Worm (Caenorhabditis elegans) whole organism, late embryonic: ENCODE results near the gene srh-138.
"Not testable (repeated sequence)": the region's sequence is repeated elsewhere in the genome, so short reads cannot be mapped to it uniquely, and the experiment has no call there.

Experiments
- C08G9.2 ChIP-seq: sonication (generic microtip); optimal IDR thresholded peaks from 2 replicates; lab custom pipeline; 2016; ENCODE audit warnings: mild to moderate bottlenecking, missing genetic modification characterization, moderate library complexity, missing compliant biosample characterization
- K02D7.2 ChIP-seq: sonication (generic microtip); optimal IDR thresholded peaks from 2 replicates; lab custom pipeline; 2017; ENCODE audit warnings: mild to moderate bottlenecking, missing genetic modification characterization, missing compliant biosample characterization
- K09A11.1 ChIP-seq: sonication (generic microtip); optimal IDR thresholded peaks from 2 replicates; lab custom pipeline; 2017; ENCODE audit warnings: antibody characterized with exemption, mild to moderate bottlenecking, missing genetic modification characterization, missing compliant biosample characterization; ENCODE audit not compliant: insufficient read depth
- Y22D7AL.16 ChIP-seq: sonication (generic microtip); optimal IDR thresholded peaks from 2 replicates; lab custom pipeline; 2016; ENCODE audit warnings: missing genetic modification characterization, missing compliant biosample characterization
- ahr-1 ChIP-seq: sonication (generic microtip); optimal IDR thresholded peaks from 2 replicates; lab custom pipeline; 2016; ENCODE audit warnings: missing genetic modification characterization, missing compliant biosample characterization
- ama-1 ChIP-seq: fragments of 150-350 bp; optimal IDR thresholded peaks from 2 replicates; lab custom pipeline; 2014
- ceh-2 ChIP-seq: sonication (generic microtip); optimal IDR thresholded peaks from 2 replicates; lab custom pipeline; 2016; ENCODE audit warnings: missing genotype, missing genetic modification characterization, missing compliant biosample characterization
- ceh-30 ChIP-seq: fragments of 150-350 bp; optimal IDR thresholded peaks from 2 replicates; lab custom pipeline; 2014; ENCODE audit warnings: missing biosample characterization, missing genetic modification characterization
- ceh-31 ChIP-seq: sonication (generic microtip); optimal IDR thresholded peaks from 2 replicates; lab custom pipeline; 2016; ENCODE audit warnings: missing genetic modification characterization, missing compliant biosample characterization
- ceh-34 ChIP-seq: sonication (generic microtip); optimal IDR thresholded peaks from 2 replicates; lab custom pipeline; 2016; ENCODE audit warnings: mild to moderate bottlenecking, missing genetic modification characterization, missing compliant biosample characterization
- ceh-45 ChIP-seq: fragments of 200-800 bp; sonication (Bioruptor generic); IDR thresholded peaks from 2 replicates; pipeline ENCODE4 v1.3.6; 2022; ENCODE audit warnings: missing genetic modification reagents, missing genetic modification characterization, missing compliant biosample characterization
- ceh-48 ChIP-seq: sonication (generic microtip); optimal IDR thresholded peaks from 2 replicates; lab custom pipeline; 2016; ENCODE audit warnings: missing genetic modification characterization, inconsistent platforms, missing compliant biosample characterization
- dmd-4 ChIP-seq: sonication (generic microtip); optimal IDR thresholded peaks from 2 replicates; lab custom pipeline; 2016; ENCODE audit warnings: borderline replicate concordance, missing genetic modification characterization, missing compliant biosample characterization
- elt-2 ChIP-seq: sonication (generic microtip); optimal IDR thresholded peaks from 2 replicates; lab custom pipeline; 2016; ENCODE audit warnings: missing genetic modification reagents, missing genetic modification characterization, missing compliant biosample characterization
- fax-1 ChIP-seq: sonication (generic microtip); optimal IDR thresholded peaks from 2 replicates; lab custom pipeline; 2016; ENCODE audit warnings: missing genotype, missing genetic modification characterization, missing compliant biosample characterization
- fkh-10 ChIP-seq: fragments of 150-350 bp; optimal IDR thresholded peaks from 2 replicates; lab custom pipeline; 2014; ENCODE audit warnings: missing biosample characterization, missing genetic modification reagents, missing genetic modification characterization
- fkh-6 ChIP-seq: sonication (generic microtip); optimal IDR thresholded peaks from 2 replicates; lab custom pipeline; 2016; ENCODE audit warnings: missing genetic modification characterization, missing compliant biosample characterization
- gmeb-2 ChIP-seq: sonication (generic microtip); optimal IDR thresholded peaks from 2 replicates; lab custom pipeline; 2016; ENCODE audit warnings: missing genetic modification characterization, inconsistent platforms, missing compliant biosample characterization
- hlh-13 ChIP-seq: fragments of 200-800 bp; sonication (Bioruptor generic); optimal IDR thresholded peaks from 2 replicates; lab custom pipeline; 2018; ENCODE audit warnings: mild to moderate bottlenecking, missing genetic modification characterization, missing compliant biosample characterization
- hlh-30 ChIP-seq: sonication (generic microtip); optimal IDR thresholded peaks from 2 replicates; lab custom pipeline; 2017; ENCODE audit warnings: antibody characterized with exemption, missing genetic modification characterization, missing compliant biosample characterization; ENCODE audit not compliant: insufficient read depth
- hlh-6 ChIP-seq: sonication (generic microtip); optimal IDR thresholded peaks from 2 replicates; lab custom pipeline; 2016; ENCODE audit warnings: missing genotype, missing genetic modification characterization, missing compliant biosample characterization
- lim-6 ChIP-seq: sonication (generic microtip); optimal IDR thresholded peaks from 2 replicates; lab custom pipeline; 2016; ENCODE audit warnings: missing genetic modification characterization, missing compliant biosample characterization
- lin-11 ChIP-seq: fragments of 200-800 bp; sonication (Bioruptor generic); optimal IDR thresholded peaks from 2 replicates; lab custom pipeline; 2018; ENCODE audit warnings: mild to moderate bottlenecking, missing genetic modification characterization, missing compliant biosample characterization
- mec-3 ChIP-seq: sonication (generic microtip); optimal IDR thresholded peaks from 2 replicates; lab custom pipeline; 2016; ENCODE audit warnings: borderline replicate concordance, missing genetic modification characterization, missing compliant biosample characterization
- odd-2 ChIP-seq: sonication (generic microtip); optimal IDR thresholded peaks from 2 replicates; lab custom pipeline; 2017; ENCODE audit warnings: antibody characterized with exemption, mild to moderate bottlenecking, missing genetic modification characterization, missing compliant biosample characterization
- pat-9 ChIP-seq: fragments of 200-800 bp; sonication (Bioruptor generic); optimal IDR thresholded peaks from 2 replicates; lab custom pipeline; 2018; ENCODE audit warnings: mild to moderate bottlenecking, missing genetic modification characterization, moderate library complexity, missing compliant biosample characterization
- pax-1 ChIP-seq: fragments of 150-350 bp; optimal IDR thresholded peaks from 2 replicates; lab custom pipeline; 2014; ENCODE audit warnings: missing biosample characterization, missing genetic modification characterization
- pha-2 ChIP-seq: sonication (generic microtip); optimal IDR thresholded peaks from 2 replicates; lab custom pipeline; 2017; ENCODE audit warnings: mild to moderate bottlenecking, missing genetic modification characterization, missing compliant biosample characterization
- pha-4 ChIP-seq: fragments of 150-350 bp; optimal IDR thresholded peaks from 2 replicates; lab custom pipeline; 2018; ENCODE audit warnings: missing biosample characterization, missing genetic modification reagents, missing genetic modification characterization
- pqm-1 ChIP-seq: sonication (generic microtip); optimal IDR thresholded peaks from 2 replicates; lab custom pipeline; 2016; ENCODE audit warnings: missing genetic modification characterization, missing compliant biosample characterization
- pros-1 ChIP-seq: fragments of 150-350 bp; optimal IDR thresholded peaks from 2 replicates; lab custom pipeline; 2014; ENCODE audit warnings: missing biosample characterization, missing genetic modification reagents, missing genetic modification characterization
- rnt-1 ChIP-seq: sonication (generic microtip); optimal IDR thresholded peaks from 2 replicates; lab custom pipeline; 2016; ENCODE audit warnings: missing genetic modification characterization, missing compliant biosample characterization
- sdc-2 ChIP-seq: sonication (generic microtip); optimal IDR thresholded peaks from 2 replicates; lab custom pipeline; 2016; ENCODE audit warnings: missing genotype, missing genetic modification characterization, missing compliant biosample characterization
- sox-4 ChIP-seq: sonication (generic microtip); optimal IDR thresholded peaks from 2 replicates; lab custom pipeline; 2017; ENCODE audit warnings: mild to moderate bottlenecking, missing genetic modification characterization, inconsistent platforms, missing compliant biosample characterization
- syd-9 ChIP-seq: sonication (generic microtip); optimal IDR thresholded peaks from 2 replicates; lab custom pipeline; 2016; ENCODE audit warnings: mild to moderate bottlenecking, missing genetic modification characterization, moderate library complexity, missing compliant biosample characterization
- tbx-2 ChIP-seq: sonication (generic microtip); optimal IDR thresholded peaks from 2 replicates; lab custom pipeline; 2016; ENCODE audit warnings: missing genetic modification characterization, missing compliant biosample characterization
- unc-3 ChIP-seq, 2 experiments: fragments of 200-800 bp in 1 of 2; sonication (Bioruptor generic) in 1 of 2; sonication (generic microtip) in 1 of 2; conservative IDR thresholded peaks in 1 of 2; optimal IDR thresholded peaks in 1 of 2; 2 replicates each; pipeline versions ENCODE4 v1.3.6 to Lab custom; 2016 to 2022; ENCODE audit warnings: missing compliant biosample characterization in 2 of 2, missing genetic modification characterization in 2 of 2, missing genetic modification reagents in 1 of 2
- zip-5 ChIP-seq: sonication (generic microtip); optimal IDR thresholded peaks from 2 replicates; lab custom pipeline; 2016; ENCODE audit warnings: missing genetic modification characterization, missing compliant biosample characterization

Gene srh-138

DNA sequence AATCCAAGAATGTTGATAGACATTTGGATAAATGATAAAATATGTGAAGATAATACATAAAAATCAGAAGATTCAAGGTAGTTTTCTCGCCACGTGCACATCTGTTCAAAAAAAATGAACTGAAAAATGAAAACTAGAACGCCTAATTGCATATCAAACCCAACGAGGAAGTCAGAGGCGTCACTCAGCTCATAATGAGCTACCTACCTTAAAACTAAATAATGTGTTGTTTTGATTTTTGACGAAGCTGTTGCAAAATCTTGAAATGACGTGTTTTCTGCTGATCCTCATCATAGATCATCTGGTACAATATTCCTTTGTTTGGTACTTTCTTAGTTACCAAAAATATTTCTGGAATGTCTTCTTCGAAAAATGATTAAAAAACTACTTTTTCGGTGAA lies at the start of gene srh-138:
Gene srh-138 (minus strand): TSS at position 101 of the 400 bp plus-strand sequence.
- no peak for TF ChIP-seq dmd-4
- no peak for TF ChIP-seq syd-9 (tag; lab: Kevin White, UChicago)
- TF ChIP-seq gmeb-2 (tag; lab: Kevin White, UChicago) = no peak
- no peak for TF ChIP-seq ama-1
- TF ChIP-seq fax-1 (tag; lab: Kevin White, UChicago) = no peak
- TF ChIP-seq rnt-1 = no peak
- no peak for TF ChIP-seq odd-2 (tag; lab: Kevin White, UChicago)
- no peak for TF ChIP-seq lin-11 (tag; lab: Kevin White, UChicago)

DNA sequence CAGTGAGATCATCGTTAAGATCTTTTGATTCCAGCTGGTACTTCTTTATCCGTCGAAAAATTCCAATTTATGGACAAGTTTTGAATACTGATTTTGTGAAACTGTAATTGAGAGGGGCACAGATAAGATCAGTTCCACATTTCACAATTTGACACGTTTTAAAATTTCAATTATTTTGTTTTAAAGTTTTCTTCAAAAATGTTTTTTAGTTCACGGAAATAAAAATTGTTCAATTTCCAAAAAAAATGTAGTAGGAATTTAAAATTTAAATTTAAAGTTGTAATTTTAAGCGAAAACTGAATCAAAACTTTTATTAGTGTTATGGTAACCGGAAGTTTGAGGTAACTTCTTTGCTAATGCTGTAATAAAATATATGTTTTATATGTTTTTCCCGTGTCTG lies 46.8 kb upstream of the srh-138 start, which contains the start of gene F36D3.4:
Gene F36D3.4 (minus strand): TSS at position 101 of the 400 bp plus-strand sequence.
- TF ChIP-seq elt-2 (tag; lab: Kevin White, UChicago) (no peak), ceh-48 (tag; lab: Kevin White, UChicago) (no peak), lin-11 (tag; lab: Kevin White, UChicago) (no peak), sox-4 (no peak), hlh-6 (no peak), ahr-1 (tag; lab: Kevin White, UChicago) (no peak), mec-3 (no peak), pha-2 (tag; lab: Kevin White, UChicago) (no peak), tbx-2 (tag; lab: Kevin White, UChicago) (no peak), pat-9 (tag; lab: Kevin White, UChicago) (no peak), fkh-6 (tag; lab: Kevin White, UChicago) (no peak), ceh-2 (tag; lab: Kevin White, UChicago) (no peak), ceh-34 (tag; lab: Kevin White, UChicago) (no peak), Y22D7AL.16 (tag; lab: Kevin White, UChicago) (no peak)

DNA sequence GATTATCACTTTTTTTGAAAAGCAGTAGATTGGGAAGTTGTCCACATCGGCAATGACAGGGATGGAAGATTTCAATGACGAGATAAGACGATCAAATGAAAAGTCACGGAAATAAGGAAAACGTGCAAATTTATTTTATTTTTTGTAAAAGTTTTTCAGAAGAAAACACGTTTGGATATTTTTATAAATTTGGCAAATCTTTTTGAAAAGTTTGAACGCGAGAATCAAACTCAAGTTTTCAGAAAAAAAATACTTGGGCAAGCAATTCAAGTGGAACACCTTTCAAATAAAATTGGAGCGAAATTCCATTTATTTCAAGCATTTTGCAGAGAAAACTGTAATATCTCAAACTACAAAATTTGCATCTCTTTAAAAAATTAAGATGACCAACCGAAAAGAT lies 44.3 kb upstream of the srh-138 start, which contains the start of gene F36D3.5:
Gene F36D3.5 (minus strand): TSS at position 101 of the 400 bp plus-strand sequence.
- not testable (repeated sequence) for TF ChIP-seq ceh-30, K02D7.2, ceh-31 (tag; lab: Kevin White, UChicago)
- TF ChIP-seq, all 69 proteins: peak for 0; not testable (repeated sequence) for 69

DNA sequence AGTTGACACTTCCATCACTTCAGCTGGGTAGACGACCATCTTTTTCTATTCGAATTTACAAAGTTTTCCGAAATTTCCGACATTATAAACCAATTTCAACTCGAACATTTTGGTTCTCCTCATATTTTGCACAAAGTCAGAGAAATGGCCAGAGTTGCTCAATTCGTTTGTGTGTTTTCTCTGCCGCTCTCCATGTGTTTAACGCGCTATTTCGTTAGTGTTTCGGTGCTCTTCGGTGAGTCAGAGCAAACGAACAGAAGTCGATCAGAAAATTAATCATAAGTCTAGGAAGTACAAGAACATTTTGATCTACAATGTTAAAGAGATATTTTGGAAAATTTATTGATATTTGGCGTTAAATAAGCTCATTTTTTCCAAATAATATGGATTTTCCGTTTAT lies 37.9 kb upstream of the srh-138 start, which contains the start of gene srr-3:
Gene srr-3 (minus strand): TSS at position 101 of the 400 bp plus-strand sequence.
- TF ChIP-seq pax-1 (no peak), fkh-10 (GFP tag; lab: Kevin White, UChicago) (no peak), pros-1 (tag; lab: Kevin White, UChicago) (no peak), ceh-45 (GFP tag; lab: Robert Waterston, UW) (no peak), pqm-1 (tag; lab: Kevin White, UChicago) (no peak), unc-3 (GFP tag; conservative IDR thresholded peaks at IDR 0.05; lab: Robert Waterston, UW) (no peak), unc-3 (tag; optimal IDR thresholded peaks at IDR 0.05; lab: Kevin White, UChicago) (no peak), C08G9.2 (no peak), ceh-48 (tag; lab: Kevin White, UChicago) (no peak), rnt-1 (no peak), K09A11.1 (tag; lab: Kevin White, UChicago) (no peak), hlh-13 (GFP tag; lab: Kevin White, UChicago) (no peak), lim-6 (tag; lab: Kevin White, UChicago) (no peak), ahr-1 (tag; lab: Kevin White, UChicago) (no peak), zip-5 (tag; lab: Kevin White, UChicago) (no peak), sdc-2 (no peak), mec-3 (no peak), pha-4 (tag; lab: Kevin White, UChicago) (no peak), Y22D7AL.16 (tag; lab: Kevin White, UChicago) (no peak), hlh-30 (tag; lab: Kevin White, UChicago) (no peak)
- TF ChIP-seq, all 69 proteins: peak for 0
